Worm (Caenorhabditis elegans): ENCODE results near the gene K11G12.6.

K11G12.6 gene

ce11 chrX:6743853-6744346 is 14.4 kb upstream of the K11G12.6 start (continued):
- peak; percentile 97 for TF ChIP-seq ztf-26 (tag; optimal IDR thresholded peaks at IDR 0.05)
- peak in 1 of 3 experiments; percentile 66 for TF ChIP-seq lin-35 (GFP tag; optimal IDR thresholded peaks at IDR 0.05)
- TF ChIP-seq rpc-1 (optimal IDR thresholded peaks at IDR 0.05): no peak
- no peak for TF ChIP-seq rpc-1 (tag; optimal IDR thresholded peaks at IDR 0.05)
- no peak for TF ChIP-seq T07F8.4 (tag; optimal IDR thresholded peaks at IDR 0.05)
- no peak for TF ChIP-seq nhr-120 (GFP tag; IDR thresholded peaks at IDR 0.05)
- TF ChIP-seq K11D2.4 (GFP tag; IDR thresholded peaks at IDR 0.05): peak; percentile 89
- TF ChIP-seq ztf-22 (GFP tag; optimal IDR thresholded peaks at IDR 0.05): peak; percentile 94
- TF ChIP-seq rec-8 (tag; optimal IDR thresholded peaks at IDR 0.05): no peak
- peak; percentile 79; the same call in 1 of the 2 replicates for TF ChIP-seq cebp-1 (GFP tag; IDR thresholded peaks at IDR 0.05)
- peak; percentile 93 for TF ChIP-seq cebp-1 (tag; optimal IDR thresholded peaks at IDR 0.05)
- peak; percentile 94 for TF ChIP-seq ama-1 (optimal IDR thresholded peaks at IDR 0.05)
- TF ChIP-seq ama-1 (GFP tag; optimal IDR thresholded peaks at IDR 0.05): peak in 1 of 2 experiments; percentile 55
- TF ChIP-seq lir-1 (GFP tag; conservative IDR thresholded peaks at IDR 0.05): peak; percentile 52; the same call in 1 of the 2 replicates
- TF ChIP-seq ztf-3 (GFP tag; optimal IDR thresholded peaks at IDR 0.05): peak; percentile 48
- peak; percentile 95 for TF ChIP-seq chd-7 (tag; optimal IDR thresholded peaks at IDR 0.05)
- TF ChIP-seq mes-4 (tag; optimal IDR thresholded peaks at IDR 0.05): no peak
- peak; percentile 47; the same call in 1 of the 2 replicates for TF ChIP-seq mcd-1 (GFP tag; IDR thresholded peaks at IDR 0.05)
- no peak for TF ChIP-seq snpc-1.3 (tag; optimal IDR thresholded peaks at IDR 0.05; ENCODE audit: insufficient read depth)
- TF ChIP-seq zfh-2 (GFP tag; conservative IDR thresholded peaks at IDR 0.05): peak; percentile 45
- TF ChIP-seq aptf-2 (GFP tag; conservative IDR thresholded peaks at IDR 0.05): no peak
- peak; percentile 92 for TF ChIP-seq repo-1 (tag; optimal IDR thresholded peaks at IDR 0.05)
- no peak for TF ChIP-seq ceh-79 (tag; optimal IDR thresholded peaks at IDR 0.05)
- 0 out of 2 replicates have a peak, but pooled peaks have one; percentile 63 for TF ChIP-seq ztf-25 (GFP tag; IDR thresholded peaks at IDR 0.05)
- peak; percentile 59 for TF ChIP-seq hmg-1.2 (GFP tag; IDR thresholded peaks at IDR 0.05)
- TF ChIP-seq zim-3 (tag; optimal IDR thresholded peaks at IDR 0.05): peak; percentile 84
- no peak for TF ChIP-seq ceh-91 (GFP tag; IDR thresholded peaks at IDR 0.05)
- TF ChIP-seq F10E7.11 (tag; optimal IDR thresholded peaks at IDR 0.05): peak; percentile 60
- peak; percentile 63 for TF ChIP-seq mel-28 (tag; optimal IDR thresholded peaks at IDR 0.05; ENCODE audit: borderline replicate concordance)
- TF ChIP-seq ztf-6 (GFP tag; IDR thresholded peaks at IDR 0.05): no peak
- TF ChIP-seq dox-1 (GFP tag; IDR thresholded peaks at IDR 0.05): peak; percentile 79
- TF ChIP-seq B0336.3 (GFP tag; IDR thresholded peaks at IDR 0.05): peak; percentile 92
- TF ChIP-seq tlf-1 (GFP tag; optimal IDR thresholded peaks at IDR 0.05): peak; percentile 90
- TF ChIP-seq sptf-2 (GFP tag; optimal IDR thresholded peaks at IDR 0.05): no peak
- no peak for TF ChIP-seq ccch-3 (GFP tag; optimal IDR thresholded peaks at IDR 0.05)
- TF ChIP-seq ets-4 (GFP tag; optimal IDR thresholded peaks at IDR 0.05): no peak
- TF ChIP-seq nfyb-1 (GFP tag; IDR thresholded peaks at IDR 0.05): peak; percentile 88
- TF ChIP-seq somi-1 (GFP tag; optimal IDR thresholded peaks at IDR 0.05): peak; percentile 97
- TF ChIP-seq lin-40 (tag; optimal IDR thresholded peaks at IDR 0.05): peak; percentile 92
- no peak for TF ChIP-seq dpff-1 (tag; optimal IDR thresholded peaks at IDR 0.05)
- TF ChIP-seq Y53F4B.3 (GFP tag; IDR thresholded peaks at IDR 0.05): no peak
- peak; percentile 92 for TF ChIP-seq Y53G8AR.9 (GFP tag; conservative IDR thresholded peaks at IDR 0.05)
- TF ChIP-seq ZK185.1 (tag; optimal IDR thresholded peaks at IDR 0.05; ENCODE audit: poor library complexity, severe bottlenecking): peak; percentile 93
